Fruit fly (Drosophila melanogaster) whole organism, embryonic: ENCODE data around the gene Lcch3.

ENCODE experiments used
- BEAF-32 ChIP-seq: fragments of 200-800 bp; sonication (Bioruptor generic); optimal IDR thresholded peaks from 3 replicates; lab custom pipeline; 2017; ENCODE audit warnings: missing biosample characterization, missing genetic modification characterization, mild to moderate bottlenecking, moderate library complexity, missing genetic modification reagents
- Bteb2 ChIP-seq: fragments of 200-800 bp; sonication (Bioruptor generic); optimal IDR thresholded peaks from 2 replicates; lab custom pipeline; 2016; ENCODE audit warnings: missing biosample characterization, missing genetic modification characterization
- CG10462 ChIP-seq: fragments of 200-800 bp; sonication (Bioruptor generic); optimal IDR thresholded peaks from 2 replicates; lab custom pipeline; 2016; ENCODE audit warnings: missing biosample characterization, missing genetic modification characterization
- CG11504 ChIP-seq: fragments of 200-800 bp; sonication (Bioruptor generic); optimal IDR thresholded peaks from 3 replicates; lab custom pipeline; 2019; ENCODE audit warnings: missing biosample characterization, mild to moderate bottlenecking, missing genetic modification characterization, moderate library complexity
- CG11560 ChIP-seq: fragments of 200-800 bp; sonication (Bioruptor generic); IDR thresholded peaks from 3 replicates; pipeline ENCODE4 v1.3.6; 2022; ENCODE audit warnings: missing biosample characterization, missing genetic modification characterization
- CG13424 ChIP-seq: fragments of 200-800 bp; sonication (Bioruptor generic); optimal IDR thresholded peaks from 2 replicates; lab custom pipeline; 2019; ENCODE audit warnings: missing biosample characterization, mild to moderate bottlenecking, missing genetic modification characterization, moderate library complexity
- CG14860 ChIP-seq: fragments of 200-800 bp; sonication (Bioruptor generic); IDR thresholded peaks from 3 replicates; pipeline ENCODE4 v1.3.6; 2022; ENCODE audit warnings: missing biosample characterization, missing genetic modification characterization; ENCODE audit not compliant: partially characterized antibody
- CG15073 ChIP-seq: fragments of 200-800 bp; sonication (Bioruptor generic); optimal IDR thresholded peaks from 2 replicates; lab custom pipeline; 2016; ENCODE audit warnings: missing biosample characterization, missing genetic modification characterization
- CG15269 ChIP-seq: fragments of 200-800 bp; sonication (Bioruptor generic); optimal IDR thresholded peaks from 2 replicates; lab custom pipeline; 2018; ENCODE audit warnings: missing biosample characterization, mild to moderate bottlenecking, missing genetic modification characterization, moderate library complexity
- CG15479 ChIP-seq: fragments of 200-800 bp; sonication (Bioruptor generic); optimal IDR thresholded peaks from 3 replicates; lab custom pipeline; 2019; ENCODE audit warnings: missing biosample characterization, mild to moderate bottlenecking, missing genetic modification characterization, moderate library complexity
- CG15514 ChIP-seq: fragments of 200-800 bp; sonication (Bioruptor generic); optimal IDR thresholded peaks from 3 replicates; lab custom pipeline; 2017; ENCODE audit warnings: missing biosample characterization, missing genetic modification characterization, mild to moderate bottlenecking, moderate library complexity, missing genetic modification reagents
- CG16813 ChIP-seq: fragments of 200-800 bp; sonication (Bioruptor generic); IDR thresholded peaks from 3 replicates; pipeline ENCODE4 v1.3.6; 2022; ENCODE audit warnings: missing biosample characterization, missing genetic modification characterization; ENCODE audit not compliant: partially characterized antibody
- CG17829 ChIP-seq: fragments of 200-800 bp; optimal IDR thresholded peaks from 2 replicates; lab custom pipeline; 2019; ENCODE audit warnings: missing biosample characterization, mild to moderate bottlenecking, missing genetic modification characterization, moderate library complexity
- CG4617 ChIP-seq: fragments of 200-800 bp; sonication (Bioruptor generic); optimal IDR thresholded peaks from 3 replicates; lab custom pipeline; 2016; ENCODE audit warnings: missing biosample characterization, missing genetic modification characterization, borderline replicate concordance
- CG6175 ChIP-seq: fragments of 200-800 bp; sonication (Bioruptor generic); IDR thresholded peaks from 3 replicates; pipeline ENCODE4 v1.3.6; 2022; ENCODE audit warnings: missing biosample characterization, missing genetic modification characterization
- CG6683 ChIP-seq: fragments of 200-800 bp; sonication (Bioruptor generic); optimal IDR thresholded peaks from 2 replicates; lab custom pipeline; 2017; ENCODE audit warnings: missing biosample characterization, mild to moderate bottlenecking, missing genetic modification characterization, missing genetic modification reagents
- CG7963 ChIP-seq: fragments of 200-800 bp; sonication (Bioruptor generic); IDR thresholded peaks from 3 replicates; pipeline ENCODE4 v1.3.6; 2022; ENCODE audit warnings: missing biosample characterization, missing genetic modification characterization; ENCODE audit not compliant: partially characterized antibody
- CG8089 ChIP-seq: fragments of 200-800 bp; sonication (Bioruptor generic); optimal IDR thresholded peaks from 3 replicates; lab custom pipeline; 2016; ENCODE audit warnings: missing biosample characterization, missing genetic modification characterization
- Camta ChIP-seq: fragments of 200-800 bp; sonication (Bioruptor generic); optimal IDR thresholded peaks from 2 replicates; lab custom pipeline; 2016; ENCODE audit warnings: missing biosample characterization, missing genetic modification characterization
- Deaf1 ChIP-seq: fragments of 200-800 bp; optimal IDR thresholded peaks from 3 replicates; lab custom pipeline; 2019; ENCODE audit warnings: missing biosample characterization, mild to moderate bottlenecking, missing genetic modification characterization, moderate library complexity
- Eip74EF ChIP-seq, 2 experiments: fragments of 200-800 bp in 1 of 2; fragments of >200 bp in 1 of 2; sonication (Bioruptor generic) in 1 of 2; optimal IDR thresholded peaks; 2 replicates each; lab custom pipeline; 2017 to 2019; ENCODE audit warnings: missing biosample characterization in 2 of 2, missing genetic modification characterization in 2 of 2, mild to moderate bottlenecking in 1 of 2, moderate library complexity in 1 of 2
- Lhr ChIP-seq: fragments of 200-800 bp; sonication (Bioruptor generic); optimal IDR thresholded peaks from 3 replicates; lab custom pipeline; 2017; ENCODE audit warnings: mild to moderate bottlenecking, missing biosample characterization, missing genetic modification reagents, missing genetic modification characterization
- Nf-YA ChIP-seq: fragments of 200-800 bp; sonication (Bioruptor generic); IDR thresholded peaks from 2 replicates; pipeline ENCODE4 v1.3.6; 2022; ENCODE audit warnings: missing biosample characterization, missing genetic modification characterization
- Oli ChIP-seq: fragments of 200-800 bp; sonication (Bioruptor generic); optimal IDR thresholded peaks from 2 replicates; lab custom pipeline; 2018; ENCODE audit warnings: missing biosample characterization, mild to moderate bottlenecking, missing genetic modification characterization, moderate library complexity
- Spps ChIP-seq: fragments of 200-800 bp; sonication (Bioruptor generic); optimal IDR thresholded peaks from 2 replicates; lab custom pipeline; 2018; ENCODE audit warnings: missing biosample characterization, mild to moderate bottlenecking, missing genetic modification characterization
- ap ChIP-seq: fragments of 200-800 bp; sonication (Bioruptor generic); IDR thresholded peaks from 2 replicates; pipeline ENCODE4 v1.3.6; 2022; ENCODE audit warnings: missing biosample characterization, missing genetic modification characterization
- ato ChIP-seq: fragments of 200-800 bp; sonication (Bioruptor generic); IDR thresholded peaks from 2 replicates; pipeline ENCODE4 v1.3.6; 2022; ENCODE audit warnings: missing biosample characterization, missing genetic modification characterization; ENCODE audit not compliant: partially characterized antibody
- br ChIP-seq: fragments of >200 bp; optimal IDR thresholded peaks from 2 replicates; lab custom pipeline; 2017
- cad ChIP-seq: fragments of >200 bp; optimal IDR thresholded peaks from 2 replicates; lab custom pipeline; 2017; ENCODE audit warnings: missing biosample characterization, missing genetic modification characterization
- dm ChIP-seq: fragments of 200-800 bp; sonication (Bioruptor generic); optimal IDR thresholded peaks from 3 replicates; lab custom pipeline; 2016; ENCODE audit warnings: missing biosample characterization, missing genetic modification characterization
- en ChIP-seq: fragments of 200-800 bp; sonication (Bioruptor generic); optimal IDR thresholded peaks from 2 replicates; lab custom pipeline; 2016; ENCODE audit warnings: missing biosample characterization, missing genetic modification characterization
- ewg ChIP-seq: fragments of 200-800 bp; sonication (Bioruptor generic); optimal IDR thresholded peaks from 3 replicates; lab custom pipeline; 2017; ENCODE audit warnings: mild to moderate bottlenecking, missing biosample characterization, missing genetic modification reagents, missing genetic modification characterization
- gfzf ChIP-seq: fragments of 200-800 bp; sonication (Bioruptor generic); optimal IDR thresholded peaks from 2 replicates; lab custom pipeline; 2016; ENCODE audit warnings: missing biosample characterization, mild to moderate bottlenecking, missing genetic modification characterization, moderate library complexity
- grau ChIP-seq: fragments of 200-800 bp; optimal IDR thresholded peaks from 3 replicates; lab custom pipeline; 2019; ENCODE audit warnings: missing biosample characterization, mild to moderate bottlenecking, missing genetic modification characterization, moderate library complexity
- her ChIP-seq: fragments of 200-800 bp; sonication (Bioruptor generic); optimal IDR thresholded peaks from 2 replicates; lab custom pipeline; 2016; ENCODE audit warnings: missing biosample characterization, missing genetic modification characterization
- inv ChIP-seq: fragments of 200-800 bp; sonication (Bioruptor generic); IDR thresholded peaks from 2 replicates; pipeline ENCODE4 v1.3.6; 2022; ENCODE audit warnings: missing biosample characterization, missing genetic modification characterization; ENCODE audit not compliant: partially characterized antibody
- kah ChIP-seq: fragments of 200-800 bp; sonication (Bioruptor generic); optimal IDR thresholded peaks from 2 replicates; lab custom pipeline; 2018; ENCODE audit warnings: missing biosample characterization, mild to moderate bottlenecking, missing genetic modification characterization
- kay ChIP-seq: fragments of 200-800 bp; sonication (Bioruptor generic); optimal IDR thresholded peaks from 2 replicates; lab custom pipeline; 2016; ENCODE audit warnings: missing biosample characterization, missing genetic modification characterization
- lbe ChIP-seq: fragments of 200-800 bp; sonication (Bioruptor generic); optimal IDR thresholded peaks from 2 replicates; lab custom pipeline; 2016; ENCODE audit warnings: missing biosample characterization, mild to moderate bottlenecking, missing genetic modification characterization
- lola ChIP-seq, 3 experiments: fragments of >200 bp in 2 of 3; fragments of 200-800 bp in 1 of 3; sonication (Bioruptor generic) in 1 of 3; optimal IDR thresholded peaks; 2 replicates each; lab custom pipeline; 2017 to 2019; ENCODE audit warnings: missing biosample characterization in 3 of 3, missing genetic modification characterization in 3 of 3, mild to moderate bottlenecking in 1 of 3, moderate library complexity in 1 of 3
- nerfin-2 ChIP-seq: fragments of 200-800 bp; sonication (Bioruptor generic); IDR thresholded peaks from 2 replicates; pipeline ENCODE4 v1.3.6; 2022; ENCODE audit warnings: missing biosample characterization, missing genetic modification characterization; ENCODE audit not compliant: partially characterized antibody
- pita ChIP-seq: fragments of 200-800 bp; sonication (Bioruptor generic); optimal IDR thresholded peaks from 2 replicates; lab custom pipeline; 2017; ENCODE audit warnings: missing biosample characterization, mild to moderate bottlenecking, missing genetic modification characterization
- pum ChIP-seq: fragments of 200-800 bp; sonication (Bioruptor generic); optimal IDR thresholded peaks from 2 replicates; lab custom pipeline; 2016; ENCODE audit warnings: missing biosample characterization, missing genetic modification characterization
- row ChIP-seq: fragments of 200-800 bp; sonication (Bioruptor generic); IDR thresholded peaks from 3 replicates; pipeline ENCODE4 v1.3.6; 2022; ENCODE audit warnings: missing biosample characterization, missing genetic modification characterization
- tll ChIP-seq, 2 experiments: fragments of 200-800 bp in 1 of 2; fragments of >200 bp in 1 of 2; sonication (Bioruptor generic) in 1 of 2; optimal IDR thresholded peaks; 2 replicates each; lab custom pipeline; 2017 to 2019; ENCODE audit warnings: missing biosample characterization in 2 of 2, missing genetic modification characterization in 2 of 2, mild to moderate bottlenecking in 1 of 2, moderate library complexity in 1 of 2
- ttk ChIP-seq: fragments of 200-800 bp; sonication (Bioruptor generic); IDR thresholded peaks from 2 replicates; pipeline ENCODE4 v2.1.2; 2022; ENCODE audit warnings: missing biosample characterization, missing genetic modification characterization
- usp ChIP-seq: fragments of >200 bp; optimal IDR thresholded peaks from 2 replicates; lab custom pipeline; 2017; ENCODE audit warnings: missing biosample characterization, missing genetic modification characterization
- wek ChIP-seq: fragments of 200-800 bp; sonication (Bioruptor generic); optimal IDR thresholded peaks from 3 replicates; lab custom pipeline; 2018; ENCODE audit warnings: missing biosample characterization, mild to moderate bottlenecking, missing genetic modification characterization, moderate library complexity

Lcch3 gene

dm6 chrX:15933504-15934225 lies 8.8 kb downstream of the Lcch3 start, which contains the start of gene Ranbp16 (continued):
- TF ChIP-seq ewg: no peak
- no peak for TF ChIP-seq CG15073
- no peak for TF ChIP-seq CG11504
- TF ChIP-seq usp (GFP tag; lab: Kevin White, UChicago): no peak
- peak; percentile 24 for TF ChIP-seq BEAF-32 (GFP tag; lab: Kevin White, UChicago)
- TF ChIP-seq cad (GFP tag; lab: Kevin White, UChicago): no peak
- no peak for TF ChIP-seq Camta
- TF ChIP-seq CG6175: no peak
- TF ChIP-seq wek (GFP tag; lab: Kevin White, UChicago): peak; percentile 16
- TF ChIP-seq CG4617 (GFP tag; lab: Kevin White, UChicago): peak; percentile 19
- no peak for TF ChIP-seq Spps (tag; lab: Kevin White, UChicago)
- no peak for TF ChIP-seq CG11560
- no peak for TF ChIP-seq Lhr
- no peak for TF ChIP-seq CG15479 (GFP tag; lab: Kevin White, UChicago)
- peak; percentile 38 for TF ChIP-seq CG15514 (GFP tag; lab: Kevin White, UChicago)
- no peak for TF ChIP-seq CG6683 (GFP tag; lab: Kevin White, UChicago)
- TF ChIP-seq Bteb2 (GFP tag; lab: Kevin White, UChicago): no peak
- TF ChIP-seq CG15269 (tag; lab: Kevin White, UChicago): no peak
- TF ChIP-seq pita (GFP tag; lab: Kevin White, UChicago): no peak
- no peak for TF ChIP-seq ap (GFP tag; lab: Robert Waterston, UW)
- TF ChIP-seq her (GFP tag; lab: Kevin White, UChicago): peak; percentile 2
- no peak for TF ChIP-seq Deaf1
- no peak for TF ChIP-seq en (GFP tag; lab: Kevin White, UChicago)
- TF ChIP-seq br (lab: Kevin White, UChicago): no peak
- no peak for TF ChIP-seq ttk (GFP tag; lab: Robert Waterston, UW)
- no peak for TF ChIP-seq pum
- 0 out of 2 replicates have a peak, but pooled peaks have one; percentile 28 for TF ChIP-seq ato
- TF ChIP-seq CG14860 (GFP tag; lab: Robert Waterston, UW): peak; percentile 54; the same call in 2 of the 3 replicates
- TF ChIP-seq kay (GFP tag; lab: Kevin White, UChicago): no peak
- peak; percentile 54 for TF ChIP-seq row (GFP tag; lab: Robert Waterston, UW)
- no peak for TF ChIP-seq grau (tag; lab: Kevin White, UChicago)
- TF ChIP-seq Nf-YA (GFP tag; lab: Robert Waterston, UW): no peak
- TF ChIP-seq dm (GFP tag; lab: Kevin White, UChicago): no peak
- TF ChIP-seq nerfin-2 (GFP tag; lab: Robert Waterston, UW): no peak; the same call in 1 of the 2 replicates
- peak in 1 of 2 experiments; percentile 3 for TF ChIP-seq Eip74EF (GFP tag; optimal IDR thresholded peaks at IDR 0.05; lab: Kevin White, UChicago)
- TF ChIP-seq CG13424 (tag; lab: Kevin White, UChicago): no peak
- no peak for TF ChIP-seq CG8089 (GFP tag; lab: Kevin White, UChicago)
- peak in 1 of 3 experiments; percentile 80 for TF ChIP-seq lola (GFP tag; optimal IDR thresholded peaks at IDR 0.05; lab: Kevin White, UChicago)
- TF ChIP-seq CG7963 (GFP tag; lab: Robert Waterston, UW): peak; percentile 58; the same call in 2 of the 3 replicates
- peak; percentile 68 for TF ChIP-seq CG16813 (GFP tag; lab: Robert Waterston, UW)
- TF ChIP-seq inv (GFP tag; lab: Robert Waterston, UW): peak; percentile 30; the same call in 1 of the 2 replicates
- TF ChIP-seq gfzf (GFP tag; lab: Kevin White, UChicago): peak; percentile 62
- no peak for TF ChIP-seq lbe
- TF ChIP-seq CG17829 (tag; lab: Kevin White, UChicago): no peak
- no peak for TF ChIP-seq kah (GFP tag; lab: Kevin White, UChicago)
- peak in 1 of 2 experiments; percentile 2 for TF ChIP-seq tll (GFP tag; optimal IDR thresholded peaks at IDR 0.05; lab: Kevin White, UChicago)
- no peak for TF ChIP-seq CG10462 (GFP tag; lab: Kevin White, UChicago)
- no peak for TF ChIP-seq Oli (tag; lab: Kevin White, UChicago)
